Worm (Caenorhabditis elegans) whole organism, late embryonic: ENCODE results near the gene sec-6.

ENCODE experiments used
- C08G9.2 ChIP-seq: sonication (generic microtip); optimal IDR thresholded peaks from 2 replicates; lab custom pipeline; 2016; ENCODE audit warnings: mild to moderate bottlenecking, missing genetic modification characterization, moderate library complexity, missing compliant biosample characterization
- C38D4.7 ChIP-seq: fragments of 200-800 bp; sonication (Bioruptor generic); optimal IDR thresholded peaks from 2 replicates; lab custom pipeline; 2018; ENCODE audit warnings: mild to moderate bottlenecking, missing genetic modification characterization, moderate library complexity, missing compliant biosample characterization
- F13H6.1 ChIP-seq: sonication (generic microtip); optimal IDR thresholded peaks from 2 replicates; lab custom pipeline; 2016; ENCODE audit warnings: missing genetic modification characterization, missing compliant biosample characterization
- K09A11.1 ChIP-seq: sonication (generic microtip); optimal IDR thresholded peaks from 2 replicates; lab custom pipeline; 2017; ENCODE audit warnings: antibody characterized with exemption, mild to moderate bottlenecking, missing genetic modification characterization, missing compliant biosample characterization; ENCODE audit not compliant: insufficient read depth
- T23F11.4 ChIP-seq: fragments of 200-800 bp; sonication (Bioruptor generic); optimal IDR thresholded peaks from 2 replicates; lab custom pipeline; 2018; ENCODE audit warnings: mild to moderate bottlenecking, missing genetic modification characterization, missing compliant biosample characterization
- ahr-1 ChIP-seq: sonication (generic microtip); optimal IDR thresholded peaks from 2 replicates; lab custom pipeline; 2016; ENCODE audit warnings: missing genetic modification characterization, missing compliant biosample characterization
- ama-1 ChIP-seq: fragments of 150-350 bp; optimal IDR thresholded peaks from 2 replicates; lab custom pipeline; 2014
- ceh-18 ChIP-seq: sonication (generic microtip); optimal IDR thresholded peaks from 2 replicates; lab custom pipeline; 2016; ENCODE audit warnings: missing genetic modification characterization, missing compliant biosample characterization
- ceh-19 ChIP-seq: fragments of 200-800 bp; sonication (Bioruptor generic); optimal IDR thresholded peaks from 2 replicates; lab custom pipeline; 2018; ENCODE audit warnings: mild to moderate bottlenecking, missing genetic modification characterization, missing compliant biosample characterization
- ceh-2 ChIP-seq: sonication (generic microtip); optimal IDR thresholded peaks from 2 replicates; lab custom pipeline; 2016; ENCODE audit warnings: missing genotype, missing genetic modification characterization, missing compliant biosample characterization
- ceh-24 ChIP-seq: sonication (generic microtip); optimal IDR thresholded peaks from 2 replicates; lab custom pipeline; 2016; ENCODE audit warnings: mild to moderate bottlenecking, missing genetic modification characterization, missing compliant biosample characterization
- ceh-30 ChIP-seq: fragments of 150-350 bp; optimal IDR thresholded peaks from 2 replicates; lab custom pipeline; 2014; ENCODE audit warnings: missing biosample characterization, missing genetic modification characterization
- ceh-31 ChIP-seq: sonication (generic microtip); optimal IDR thresholded peaks from 2 replicates; lab custom pipeline; 2016; ENCODE audit warnings: missing genetic modification characterization, missing compliant biosample characterization
- ceh-34 ChIP-seq: sonication (generic microtip); optimal IDR thresholded peaks from 2 replicates; lab custom pipeline; 2016; ENCODE audit warnings: mild to moderate bottlenecking, missing genetic modification characterization, missing compliant biosample characterization
- ceh-45 ChIP-seq: fragments of 200-800 bp; sonication (Bioruptor generic); IDR thresholded peaks from 2 replicates; pipeline ENCODE4 v1.3.6; 2022; ENCODE audit warnings: missing genetic modification reagents, missing genetic modification characterization, missing compliant biosample characterization
- ceh-48 ChIP-seq: sonication (generic microtip); optimal IDR thresholded peaks from 2 replicates; lab custom pipeline; 2016; ENCODE audit warnings: missing genetic modification characterization, inconsistent platforms, missing compliant biosample characterization
- che-1 ChIP-seq: sonication (generic microtip); optimal IDR thresholded peaks from 2 replicates; lab custom pipeline; 2016; ENCODE audit warnings: mild to moderate bottlenecking, missing genetic modification characterization, missing compliant biosample characterization
- dmd-4 ChIP-seq: sonication (generic microtip); optimal IDR thresholded peaks from 2 replicates; lab custom pipeline; 2016; ENCODE audit warnings: borderline replicate concordance, missing genetic modification characterization, missing compliant biosample characterization
- dve-1 ChIP-seq: sonication (generic microtip); optimal IDR thresholded peaks from 2 replicates; lab custom pipeline; 2017; ENCODE audit warnings: antibody characterized with exemption, mild to moderate bottlenecking, missing genetic modification characterization, missing compliant biosample characterization
- elt-2 ChIP-seq: sonication (generic microtip); optimal IDR thresholded peaks from 2 replicates; lab custom pipeline; 2016; ENCODE audit warnings: missing genetic modification reagents, missing genetic modification characterization, missing compliant biosample characterization
- ets-4 ChIP-seq: sonication (generic microtip); optimal IDR thresholded peaks from 2 replicates; lab custom pipeline; 2016; ENCODE audit warnings: missing genetic modification characterization, missing compliant biosample characterization
- eyg-1 ChIP-seq: sonication (generic microtip); optimal IDR thresholded peaks from 2 replicates; lab custom pipeline; 2016; ENCODE audit warnings: missing genotype, missing genetic modification characterization, missing compliant biosample characterization
- fax-1 ChIP-seq: sonication (generic microtip); optimal IDR thresholded peaks from 2 replicates; lab custom pipeline; 2016; ENCODE audit warnings: missing genotype, missing genetic modification characterization, missing compliant biosample characterization
- fkh-6 ChIP-seq: sonication (generic microtip); optimal IDR thresholded peaks from 2 replicates; lab custom pipeline; 2016; ENCODE audit warnings: missing genetic modification characterization, missing compliant biosample characterization
- hlh-13 ChIP-seq: fragments of 200-800 bp; sonication (Bioruptor generic); optimal IDR thresholded peaks from 2 replicates; lab custom pipeline; 2018; ENCODE audit warnings: mild to moderate bottlenecking, missing genetic modification characterization, missing compliant biosample characterization
- hlh-30 ChIP-seq: sonication (generic microtip); optimal IDR thresholded peaks from 2 replicates; lab custom pipeline; 2017; ENCODE audit warnings: antibody characterized with exemption, missing genetic modification characterization, missing compliant biosample characterization; ENCODE audit not compliant: insufficient read depth
- hlh-8 ChIP-seq: sonication (generic microtip); optimal IDR thresholded peaks from 2 replicates; lab custom pipeline; 2016; ENCODE audit warnings: missing genotype, missing genetic modification characterization, missing compliant biosample characterization
- lim-6 ChIP-seq: sonication (generic microtip); optimal IDR thresholded peaks from 2 replicates; lab custom pipeline; 2016; ENCODE audit warnings: missing genetic modification characterization, missing compliant biosample characterization
- lin-11 ChIP-seq: fragments of 200-800 bp; sonication (Bioruptor generic); optimal IDR thresholded peaks from 2 replicates; lab custom pipeline; 2018; ENCODE audit warnings: mild to moderate bottlenecking, missing genetic modification characterization, missing compliant biosample characterization
- nfya-1 ChIP-seq: sonication (generic microtip); optimal IDR thresholded peaks from 2 replicates; lab custom pipeline; 2017; ENCODE audit warnings: missing genetic modification characterization, mild to moderate bottlenecking, missing compliant biosample characterization, antibody characterized with exemption, moderate library complexity
- nhr-232 ChIP-seq: sonication (generic microtip); optimal IDR thresholded peaks from 2 replicates; lab custom pipeline; 2016; ENCODE audit warnings: missing genetic modification characterization, missing compliant biosample characterization
- npax-4 ChIP-seq: sonication (generic microtip); optimal IDR thresholded peaks from 2 replicates; lab custom pipeline; 2016; ENCODE audit warnings: missing genetic modification characterization, missing compliant biosample characterization
- pax-1 ChIP-seq: fragments of 150-350 bp; optimal IDR thresholded peaks from 2 replicates; lab custom pipeline; 2014; ENCODE audit warnings: missing biosample characterization, missing genetic modification characterization
- pha-2 ChIP-seq: sonication (generic microtip); optimal IDR thresholded peaks from 2 replicates; lab custom pipeline; 2017; ENCODE audit warnings: mild to moderate bottlenecking, missing genetic modification characterization, missing compliant biosample characterization
- pqm-1 ChIP-seq: sonication (generic microtip); optimal IDR thresholded peaks from 2 replicates; lab custom pipeline; 2016; ENCODE audit warnings: missing genetic modification characterization, missing compliant biosample characterization
- pros-1 ChIP-seq: fragments of 150-350 bp; optimal IDR thresholded peaks from 2 replicates; lab custom pipeline; 2014; ENCODE audit warnings: missing biosample characterization, missing genetic modification reagents, missing genetic modification characterization
- ref-2 ChIP-seq: sonication (generic microtip); optimal IDR thresholded peaks from 2 replicates; lab custom pipeline; 2016; ENCODE audit warnings: missing genetic modification characterization, missing compliant biosample characterization
- rnt-1 ChIP-seq: sonication (generic microtip); optimal IDR thresholded peaks from 2 replicates; lab custom pipeline; 2016; ENCODE audit warnings: missing genetic modification characterization, missing compliant biosample characterization
- sox-2 ChIP-seq: fragments of 200-800 bp; sonication (Bioruptor generic); IDR thresholded peaks from 2 replicates; pipeline ENCODE4 v1.3.6; 2022; ENCODE audit warnings: missing genetic modification reagents, missing genetic modification characterization, missing compliant biosample characterization
- tbx-2 ChIP-seq: sonication (generic microtip); optimal IDR thresholded peaks from 2 replicates; lab custom pipeline; 2016; ENCODE audit warnings: missing genetic modification characterization, missing compliant biosample characterization
- ttx-3 ChIP-seq: sonication (generic microtip); optimal IDR thresholded peaks from 2 replicates; lab custom pipeline; 2016; ENCODE audit warnings: missing genetic modification reagents, missing genetic modification characterization, missing compliant biosample characterization
- unc-42 ChIP-seq: sonication (generic microtip); optimal IDR thresholded peaks from 2 replicates; lab custom pipeline; 2016; ENCODE audit warnings: missing genotype, missing genetic modification characterization, missing compliant biosample characterization
- unc-55 ChIP-seq: sonication (generic microtip); optimal IDR thresholded peaks from 2 replicates; lab custom pipeline; 2017; ENCODE audit warnings: missing biosample characterization, missing genetic modification reagents, missing genetic modification characterization
- zip-5 ChIP-seq: sonication (generic microtip); optimal IDR thresholded peaks from 2 replicates; lab custom pipeline; 2016; ENCODE audit warnings: missing genetic modification characterization, missing compliant biosample characterization
- ztf-16 ChIP-seq: sonication (generic microtip); optimal IDR thresholded peaks from 2 replicates; lab custom pipeline; 2017; ENCODE audit warnings: missing genetic modification characterization, missing compliant biosample characterization

The sec-6 gene

DNA sequence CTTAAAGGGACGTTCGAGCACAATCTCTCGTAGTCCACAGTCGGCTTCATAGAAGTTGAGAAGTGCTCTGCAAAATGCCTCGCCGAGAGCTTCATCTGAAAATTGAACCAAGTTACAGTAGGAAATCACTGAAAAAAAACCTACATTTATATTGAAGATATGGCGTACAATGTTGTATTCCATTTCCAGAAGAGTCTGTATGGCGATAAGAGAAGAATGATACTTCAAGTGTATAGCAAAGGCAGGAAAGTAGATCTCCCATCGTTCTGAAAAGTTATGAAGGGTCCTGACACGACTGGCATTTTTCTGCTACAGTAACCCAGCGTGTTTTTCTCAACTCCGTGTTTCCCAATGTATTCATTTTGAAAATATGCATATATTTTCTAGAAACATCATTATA lies 24.9 kb downstream of the sec-6 start:
- TF ChIP-seq lim-6 (tag; lab: Kevin White, UChicago) (no peak), hlh-13 (GFP tag; lab: Kevin White, UChicago) (no peak), K09A11.1 (tag; lab: Kevin White, UChicago) (no peak), dmd-4 (tag; lab: Kevin White, UChicago) (no peak), pqm-1 (tag; lab: Kevin White, UChicago) (no peak), ama-1 (lab: Kevin White, UChicago) (no peak), C08G9.2 (tag; lab: Kevin White, UChicago) (no peak), zip-5 (tag; lab: Kevin White, UChicago) (no peak), ceh-31 (tag; lab: Kevin White, UChicago) (no peak), ahr-1 (tag; lab: Kevin White, UChicago) (no peak), che-1 (no peak), hlh-30 (tag; lab: Kevin White, UChicago) (no peak), pros-1 (tag; lab: Kevin White, UChicago) (no peak), F13H6.1 (tag; lab: Kevin White, UChicago) (no peak), unc-55 (GFP tag; lab: Kevin White, UChicago) (no peak)

DNA sequence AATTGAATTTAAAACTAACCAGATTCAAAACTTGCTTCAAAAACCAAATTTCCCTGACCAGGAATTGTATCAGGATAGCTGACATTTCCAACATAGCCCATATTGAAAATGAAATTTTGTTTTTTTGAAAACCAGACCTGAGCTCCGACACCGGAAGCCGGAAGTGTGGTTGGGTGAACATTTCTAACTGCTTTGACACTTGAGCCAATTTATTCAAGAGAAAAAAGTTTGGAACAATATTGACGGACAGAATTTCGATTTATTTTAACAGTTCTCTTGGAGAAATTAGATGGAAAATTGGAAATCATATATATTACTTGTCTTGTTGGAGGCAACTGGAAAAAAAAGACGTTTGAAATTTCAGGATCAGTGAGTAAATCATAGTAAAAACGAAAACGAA lies 27.9 kb downstream of the sec-6 start, which contains the start of gene ccpp-6:
TSS of gene ccpp-6 (minus strand) at position 101 of the 400 bp plus-strand sequence.
- TF ChIP-seq ceh-31 (tag; lab: Kevin White, UChicago) (no peak), npax-4 (tag; lab: Kevin White, UChicago) (no peak), ceh-30 (tag; lab: Kevin White, UChicago) (no peak), sox-2 (GFP tag; lab: Robert Waterston, UW) (no peak), tbx-2 (no peak), ztf-16 (tag; lab: Kevin White, UChicago) (no peak), eyg-1 (no peak), C08G9.2 (tag; lab: Kevin White, UChicago) (no peak), pha-2 (no peak), ceh-19 (GFP tag; lab: Kevin White, UChicago) (no peak), ceh-24 (tag; lab: Kevin White, UChicago) (no peak), nfya-1 (tag; lab: Kevin White, UChicago) (no peak), T23F11.4 (no peak), ceh-2 (no peak), ceh-34 (tag; lab: Kevin White, UChicago) (no peak), zip-5 (tag; lab: Kevin White, UChicago) (no peak), unc-55 (GFP tag; lab: Kevin White, UChicago) (no peak), ceh-18 (tag; lab: Kevin White, UChicago) (no peak), pax-1 (tag; lab: Kevin White, UChicago) (no peak), fax-1 (no peak)

DNA sequence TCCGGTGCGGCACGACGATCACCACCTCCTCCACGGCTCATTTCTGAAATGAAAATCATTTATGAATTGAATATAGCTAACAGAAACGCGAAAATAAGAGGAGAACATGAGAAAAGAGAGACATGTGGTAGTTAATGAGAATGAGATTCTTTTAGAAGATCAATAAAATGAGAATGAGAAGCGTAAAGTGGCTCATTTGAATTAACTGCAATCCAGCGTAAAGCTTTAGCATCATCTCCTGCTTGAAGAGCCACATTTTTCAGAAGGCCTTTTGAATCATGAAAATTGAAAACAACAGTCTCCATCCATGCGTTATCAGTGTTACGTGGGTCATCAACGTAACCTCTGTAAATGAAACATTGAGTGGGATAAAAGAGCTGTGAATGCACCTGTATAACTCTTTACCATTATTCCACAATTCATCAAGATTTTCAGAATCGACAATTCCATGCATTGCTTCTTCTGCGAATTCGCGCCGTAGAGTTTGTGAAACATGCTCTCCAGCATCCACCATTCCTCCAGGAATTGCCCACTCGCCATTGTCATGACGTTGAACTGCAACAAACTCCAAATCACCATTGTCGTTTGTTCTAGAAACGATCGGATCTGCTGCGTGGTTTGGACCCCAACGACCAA lies 29.6 kb downstream of the sec-6 start, which contains the start of gene rsp-4:
TSS of gene rsp-4 (minus strand) at position 51 of the 636 bp plus-strand sequence.
- TF ChIP-seq eyg-1, result no peak

DNA sequence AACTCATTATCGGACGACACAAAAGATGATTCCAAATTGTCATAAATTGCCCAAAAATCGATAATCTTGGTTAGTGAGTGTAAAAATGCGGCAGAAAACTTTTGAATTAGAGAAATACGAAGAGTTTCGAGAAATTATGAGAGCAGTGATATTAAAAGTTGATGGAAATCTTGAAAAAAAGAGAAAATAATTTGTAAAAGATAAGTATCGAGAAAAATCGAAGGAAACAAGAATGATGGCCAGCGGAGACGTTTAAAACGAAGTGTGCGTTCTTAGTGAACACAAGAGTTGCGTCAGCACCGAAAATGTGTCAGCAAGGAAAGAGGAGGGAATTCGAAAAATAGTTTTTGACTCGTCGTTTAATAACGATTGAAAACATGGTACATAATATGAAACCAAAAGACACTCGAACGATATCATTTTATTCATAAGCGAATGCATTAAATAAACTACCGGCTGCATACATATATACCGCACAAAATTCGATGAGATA lies 30.5 kb downstream of the sec-6 start, which contains the start of gene ndx-6:
TSS of gene ndx-6 (minus strand) at position 51 of the 493 bp plus-strand sequence.
- no peak for TF ChIP-seq pax-1 (tag; lab: Kevin White, UChicago)
- peak; percentile 43 for TF ChIP-seq rnt-1
- no peak for TF ChIP-seq T23F11.4
- no peak for TF ChIP-seq lin-11
- TF ChIP-seq ceh-19 (GFP tag; lab: Kevin White, UChicago), result peak; percentile 53
- TF ChIP-seq dve-1 (tag; lab: Kevin White, UChicago), result peak; percentile 40
- no peak for TF ChIP-seq K09A11.1 (tag; lab: Kevin White, UChicago)
- TF ChIP-seq ref-2 (tag; lab: Kevin White, UChicago), result peak; percentile 55
- TF ChIP-seq C08G9.2 (tag; lab: Kevin White, UChicago), result peak; percentile 14
- TF ChIP-seq fkh-6, result peak; percentile 44
- TF ChIP-seq ceh-48 (tag; lab: Kevin White, UChicago), result peak; percentile 46
- peak; percentile 78 for TF ChIP-seq ceh-31 (tag; lab: Kevin White, UChicago)
- no peak for TF ChIP-seq ceh-45 (GFP tag; lab: Robert Waterston, UW)
- TF ChIP-seq nfya-1 (tag; lab: Kevin White, UChicago), result peak; percentile 70
- TF ChIP-seq ets-4 (tag; lab: Kevin White, UChicago), result peak; percentile 16
- no peak for TF ChIP-seq ama-1 (lab: Kevin White, UChicago)
- TF ChIP-seq unc-42 (tag; lab: Kevin White, UChicago), result peak; percentile 44
- peak; percentile 91 for TF ChIP-seq elt-2 (tag; lab: Kevin White, UChicago)
- peak; percentile 19 for TF ChIP-seq ttx-3 (tag; lab: Kevin White, UChicago)
- peak; percentile 56 for TF ChIP-seq ceh-34 (tag; lab: Kevin White, UChicago)
- no peak for TF ChIP-seq nhr-232 (tag; lab: Kevin White, UChicago)
- peak; percentile 16 for TF ChIP-seq C38D4.7 (GFP tag; lab: Kevin White, UChicago)
- peak; percentile 60 for TF ChIP-seq ceh-18 (tag; lab: Kevin White, UChicago)
- peak; percentile 10 for TF ChIP-seq hlh-8 (tag; lab: Kevin White, UChicago)
